Fruit fly (Drosophila melanogaster): Measurements from ENCODE around the gene RpS13.

Gene RpS13

DNA sequence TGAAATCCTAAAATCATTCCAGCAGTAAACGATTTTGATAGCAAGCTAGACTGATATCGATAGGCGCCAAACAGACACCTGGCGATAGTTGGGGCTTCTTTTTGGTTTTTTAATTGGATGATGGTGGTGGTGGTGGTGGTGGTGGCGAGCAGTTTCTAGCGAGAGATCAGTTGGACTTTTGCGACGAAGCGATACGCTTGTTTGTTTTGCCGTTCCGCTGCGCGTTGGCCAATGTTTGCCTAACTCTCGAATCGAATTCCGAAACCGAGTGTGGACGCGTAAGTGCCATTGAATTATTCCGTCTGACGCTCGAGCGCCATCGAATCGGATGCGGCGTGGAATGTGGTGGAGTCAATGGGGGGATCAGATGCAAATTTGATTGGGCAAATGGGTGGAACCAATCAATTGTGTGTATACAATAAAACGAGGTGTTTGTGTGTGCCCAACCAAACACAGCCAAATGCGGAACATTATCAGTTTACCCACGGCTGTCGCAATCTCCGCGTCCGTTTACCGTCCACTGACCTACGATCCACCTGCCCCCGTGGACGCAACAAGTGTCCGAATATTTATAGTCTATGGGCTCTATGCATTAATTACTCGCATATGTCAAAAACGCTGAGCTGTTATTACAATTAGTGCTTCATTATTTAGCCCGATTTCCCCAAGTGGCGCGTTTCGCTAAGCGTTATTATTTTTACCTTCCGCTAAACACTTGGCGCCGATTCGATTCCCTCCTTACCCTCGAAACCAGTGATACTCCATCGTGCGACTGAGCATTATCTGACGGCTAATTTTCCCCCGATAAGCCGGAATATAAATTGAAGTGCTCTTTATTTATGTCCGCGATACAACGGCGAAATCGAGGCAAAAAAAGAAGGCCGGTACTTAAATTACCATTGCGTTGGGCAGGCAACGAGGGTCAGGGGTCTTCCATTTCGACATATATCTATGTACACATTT is 6.2 kb upstream of the RpS13 start, which contains the start of gene CG17292 (continued):
- TF ChIP-seq CG4617 (GFP tag; optimal IDR thresholded peaks at IDR 0.05; ENCODE audit: borderline replicate concordance) (peak; percentile 23), Med (GFP tag) (peak; percentile 95), bsh (GFP tag; optimal IDR thresholded peaks at IDR 0.05) (peak in 1 of 2 experiments; percentile 23), ci (GFP tag; IDR thresholded peaks at IDR 0.05) (peak; percentile 84), z (GFP tag; IDR thresholded peaks at IDR 0.05) (peak; percentile 15; the same call in 1 of the 3 replicates), cg (GFP tag; optimal IDR thresholded peaks at IDR 0.05) (peak; percentile 51), CG11456 (GFP tag; IDR thresholded peaks at IDR 0.05) (peak; percentile 75; the same call in 2 of the 3 replicates), Vsx1 (GFP tag; optimal IDR thresholded peaks at IDR 0.05) (peak; percentile 62), BEAF-32 (GFP tag; optimal IDR thresholded peaks at IDR 0.05) (peak; percentile 82), dmrt11E (tag; optimal IDR thresholded peaks at IDR 0.05) (no peak), pum (GFP tag; optimal IDR thresholded peaks at IDR 0.05) (no peak), CG12744 (GFP tag; optimal IDR thresholded peaks at IDR 0.05) (no peak), sr (GFP tag; IDR thresholded peaks at IDR 0.05) (peak; percentile 61; the same call in 2 of the 3 replicates), HLH4C (GFP tag; IDR thresholded peaks at IDR 0.05; ENCODE audit: partially characterized antibody) (peak; percentile 89), HLH3B (GFP tag; IDR thresholded peaks at IDR 0.05) (peak; percentile 60), CG4707 (GFP tag; optimal IDR thresholded peaks at IDR 0.05) (no peak), zfh1 (GFP tag; IDR thresholded peaks at IDR 0.05) (peak; percentile 49; the same call in 1 of the 3 replicates), hth (optimal IDR thresholded peaks at IDR 0.05) (no peak), CG10979 (tag; optimal IDR thresholded peaks at IDR 0.05) (peak; percentile 8), Ada2b (GFP tag; IDR thresholded peaks at IDR 0.05) (peak; percentile 20; the same call in 1 of the 2 replicates), ash1 (GFP tag; optimal IDR thresholded peaks at IDR 0.05) (no peak), jigr1 (GFP tag; IDR thresholded peaks at IDR 0.05) (no peak; the same call in 2 of the 3 replicates), corto (GFP tag; optimal IDR thresholded peaks at IDR 0.05) (no peak), CG3847 (GFP tag; IDR thresholded peaks at IDR 0.05) (peak; percentile 61), da (GFP tag; optimal IDR thresholded peaks at IDR 0.05) (no peak), CG3163 (GFP tag; optimal IDR thresholded peaks at IDR 0.05) (peak; percentile 15), jumu (GFP tag; optimal IDR thresholded peaks at IDR 0.05) (no peak), CG7928 (GFP tag; optimal IDR thresholded peaks at IDR 0.05) (peak; percentile 28), Side (GFP tag; optimal IDR thresholded peaks at IDR 0.05) (peak; percentile 43), peb (GFP tag; IDR thresholded peaks at IDR 0.05) (no peak), Bteb2 (GFP tag; optimal IDR thresholded peaks at IDR 0.05) (no peak), E2f1 (GFP tag; IDR thresholded peaks at IDR 0.05) (peak; percentile 41; the same call in 1 of the 2 replicates), CG4328 (GFP tag; optimal IDR thresholded peaks at IDR 0.05) (peak; percentile 9), kay (GFP tag; optimal IDR thresholded peaks at IDR 0.05) (no peak), CG32767 (GFP tag; IDR thresholded peaks at IDR 0.05) (peak; percentile 33; the same call in 1 of the 2 replicates), disco-r (GFP tag; optimal IDR thresholded peaks at IDR 0.05) (no peak), CG13894 (tag; optimal IDR thresholded peaks at IDR 0.05) (peak; percentile 62), gsb-n (tag; optimal IDR thresholded peaks at IDR 0.05) (peak; percentile 66), zen2 (GFP tag; IDR thresholded peaks at IDR 0.05; ENCODE audit: partially characterized antibody) (peak; percentile 82), CG2120 (GFP tag; optimal IDR thresholded peaks at IDR 0.05) (peak; percentile 60), oc (tag; optimal IDR thresholded peaks at IDR 0.05) (peak; percentile 70), CG8089 (GFP tag; optimal IDR thresholded peaks at IDR 0.05) (peak; percentile 33), gt (GFP tag; IDR thresholded peaks at IDR 0.05) (no peak), gcm2 (GFP tag; optimal IDR thresholded peaks at IDR 0.05) (no peak), row (GFP tag; IDR thresholded peaks at IDR 0.05) (peak; percentile 60), dan (GFP tag; IDR thresholded peaks at IDR 0.05) (no peak), stc (GFP tag; IDR thresholded peaks at IDR 0.05) (0 out of 2 replicates have a peak, but pooled peaks have one; percentile 40), vnd (GFP tag; IDR thresholded peaks at IDR 0.05; ENCODE audit: partially characterized antibody) (peak; percentile 80)

All from whole organism, embryonic.